Fruit fly (Drosophila melanogaster) whole organism, wandering third instar larva: Measurements from ENCODE around the gene CG6661.

Experiments used
- OdsH ChIP-seq: fragments of 200-800 bp; sonication (Bioruptor generic); optimal IDR thresholded peaks from 2 replicates; lab custom pipeline; 2016; ENCODE audit warnings: missing biosample characterization, mild to moderate bottlenecking, missing genetic modification characterization
- br ChIP-seq: fragments of 200-800 bp; sonication (Bioruptor generic); optimal IDR thresholded peaks from 2 replicates; lab custom pipeline; 2016; ENCODE audit warnings: missing biosample characterization, missing genetic modification characterization
- fru ChIP-seq: fragments of 200-800 bp; sonication (Bioruptor generic); optimal IDR thresholded peaks from 3 replicates; lab custom pipeline; 2016; ENCODE audit warnings: missing biosample characterization, mild to moderate bottlenecking, missing genetic modification characterization
- psq ChIP-seq: fragments of 200-800 bp; sonication (Bioruptor generic); optimal IDR thresholded peaks from 3 replicates; lab custom pipeline; 2017; ENCODE audit warnings: missing biosample characterization, mild to moderate bottlenecking, missing genetic modification characterization, moderate library complexity

DNA sequence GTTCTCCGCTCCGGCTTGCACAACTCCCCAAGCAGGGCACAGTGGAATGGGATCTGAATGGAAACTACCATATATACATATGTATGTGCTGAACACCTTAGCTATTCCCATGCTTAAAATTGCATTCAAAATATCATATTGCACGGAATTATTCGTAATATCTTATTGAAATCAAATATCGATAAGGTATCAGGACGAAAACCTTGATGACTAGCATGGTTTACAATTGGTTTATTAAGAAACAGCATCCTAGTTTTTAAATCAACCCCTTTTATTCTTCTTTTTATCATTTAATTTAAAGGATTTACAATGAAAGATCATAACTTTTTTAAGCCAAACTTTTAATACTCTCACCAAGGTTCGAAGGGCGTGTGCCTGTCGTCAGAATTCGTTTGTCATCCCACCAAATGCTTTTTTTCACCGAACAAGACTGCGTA, 20.7 kb downstream of the CG6661 start:
- TF ChIP-seq br (GFP tag; lab: Kevin White, UChicago) (peak; percentile 58), psq (GFP tag; lab: Kevin White, UChicago) (peak; percentile 60), OdsH (GFP tag; lab: Kevin White, UChicago) (peak; percentile 75), fru (peak; percentile 64)
